Worm (Caenorhabditis elegans) whole organism, L4/young adult: ENCODE results near the gene msp-36.

Experiments
- W03F9.2 ChIP-seq: fragments of 150-350 bp; optimal IDR thresholded peaks from 2 replicates; lab custom pipeline; 2014; ENCODE audit warnings: missing biosample characterization, missing genetic modification characterization
- dao-5 ChIP-seq: sonication (generic microtip); optimal IDR thresholded peaks from 2 replicates; lab custom pipeline; 2016; ENCODE audit warnings: missing genotype, missing genetic modification characterization, moderate library complexity, missing compliant biosample characterization
- him-1 ChIP-seq: sonication (generic microtip); optimal IDR thresholded peaks from 2 replicates; lab custom pipeline; 2016; ENCODE audit warnings: missing genotype, missing genetic modification reagents, missing genetic modification characterization, missing compliant biosample characterization

The msp-36 gene

ce11 chrIV:10111441-10111840 lies 16.2 kb downstream of the msp-36 start, which contains the start of gene spch-1:
Gene spch-1 (minus strand): TSS chrIV:10111541.
- TF ChIP-seq him-1 (no peak), dao-5 (tag; lab: Kevin White, UChicago) (no peak), W03F9.2 (tag; lab: Kevin White, UChicago) (no peak)

DNA sequence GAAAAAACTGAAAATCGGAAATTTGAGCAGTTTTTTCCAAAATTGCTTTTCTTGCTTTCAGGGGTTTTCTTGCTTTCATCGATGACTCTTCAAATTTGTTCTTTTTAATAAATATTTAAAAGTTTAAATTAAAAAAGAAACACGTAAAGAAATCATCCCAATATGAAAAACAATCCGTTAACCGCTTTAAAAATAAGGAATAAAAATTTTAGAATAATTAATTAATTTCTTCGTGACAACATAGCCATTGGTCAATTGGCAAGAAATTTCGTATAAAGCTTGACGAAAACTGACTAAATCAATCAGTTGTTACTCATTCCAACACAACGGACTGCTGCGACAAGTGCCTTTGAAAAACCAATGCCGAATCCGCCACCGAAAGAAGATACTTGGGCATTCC lies 17.3 kb downstream of the msp-36 start, which contains the start of gene nsph-3.2:
nsph-3.2 (plus strand) TSS at position 301 of the 400 bp plus-strand sequence.
- TF ChIP-seq dao-5 (tag; lab: Kevin White, UChicago): no peak
- TF ChIP-seq him-1: no peak
- no peak for TF ChIP-seq W03F9.2 (tag; lab: Kevin White, UChicago)

DNA sequence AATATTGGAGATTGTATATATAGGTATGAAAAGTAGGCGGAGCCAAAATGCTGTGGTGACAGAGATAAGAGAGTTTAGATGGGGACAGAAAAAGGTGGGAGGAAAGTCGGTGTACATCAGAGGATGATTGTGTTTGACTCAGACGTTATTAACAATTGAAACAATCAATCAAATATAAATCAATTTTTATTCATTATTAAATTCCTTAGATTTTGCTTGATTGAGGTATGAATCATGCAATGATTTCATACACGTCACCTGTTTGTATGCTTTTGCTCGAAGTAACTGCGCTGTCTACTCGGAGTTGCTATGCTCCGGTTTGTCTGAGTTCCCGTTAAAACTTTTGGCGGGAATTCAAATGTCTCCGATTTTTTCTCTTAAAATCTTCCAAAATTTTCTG lies 19.9 kb downstream of the msp-36 start, which contains the start of gene C04G2.10:
C04G2.10 (plus strand) TSS at position 301 of the 400 bp plus-strand sequence.
- TF ChIP-seq W03F9.2 (tag; lab: Kevin White, UChicago): no peak

ce11 chrIV:10116765-10117164 lies 21.5 kb downstream of the msp-36 start:
- TF ChIP-seq W03F9.2 (tag; lab: Kevin White, UChicago) (no peak), dao-5 (tag; lab: Kevin White, UChicago) (no peak)

- no peak for TF ChIP-seq dao-5 (tag; lab: Kevin White, UChicago)
Measured at ce11 chrIV:10122205-10122604, 27.0 kb downstream of the msp-36 start, which contains the start of gene irld-21. Gene irld-21 (minus strand): TSS chrIV:10122305.

DNA sequence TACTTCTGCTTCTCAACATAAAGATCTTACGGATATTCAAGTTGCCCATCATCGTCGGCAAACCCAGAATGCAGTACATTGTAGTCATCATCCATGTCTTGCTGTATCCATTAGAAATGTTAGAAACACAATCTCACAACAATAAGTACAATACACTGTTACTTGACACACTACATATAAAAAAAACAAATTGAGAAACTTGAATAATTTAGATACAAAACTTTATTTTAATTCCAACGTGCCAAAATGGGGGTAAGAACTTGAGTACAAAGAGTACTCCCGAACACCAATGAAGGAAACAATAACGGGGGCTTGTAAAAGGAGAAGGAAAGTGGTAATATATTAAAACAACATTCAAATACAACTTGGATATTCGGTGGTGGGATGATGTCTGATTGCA lies 31.3 kb downstream of the msp-36 start, which contains the start of gene ctf-18:
ctf-18 (minus strand) TSS at position 101 of the 400 bp plus-strand sequence.
- TF ChIP-seq him-1: no peak
- TF ChIP-seq dao-5 (tag; lab: Kevin White, UChicago): no peak
- no peak for TF ChIP-seq W03F9.2 (tag; lab: Kevin White, UChicago)

DNA sequence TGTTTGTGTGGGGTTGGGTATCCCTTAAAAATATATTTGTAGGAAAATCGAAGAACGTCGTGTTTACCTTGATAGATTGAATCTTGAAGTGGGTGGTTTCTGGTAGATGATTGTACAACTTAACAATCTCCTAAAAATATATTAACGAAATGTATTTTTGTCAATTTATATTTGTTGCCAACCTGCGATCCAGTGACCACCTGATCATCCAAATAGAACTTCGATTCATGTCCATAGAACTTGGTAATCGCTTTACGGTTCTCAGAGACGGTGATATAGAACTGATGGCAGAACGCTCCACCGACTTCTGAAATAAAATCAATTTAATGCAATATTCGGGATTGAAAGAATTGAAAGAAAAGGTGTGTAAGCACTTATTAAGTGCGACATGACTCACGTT lies 33.2 kb downstream of the msp-36 start:
- TF ChIP-seq W03F9.2 (tag; lab: Kevin White, UChicago) (no peak), him-1 (no peak), dao-5 (tag; lab: Kevin White, UChicago) (no peak)

- TF ChIP-seq him-1: no peak
- TF ChIP-seq dao-5 (tag; lab: Kevin White, UChicago): no peak
- TF ChIP-seq W03F9.2 (tag; lab: Kevin White, UChicago): peak; percentile 81
Measured at ce11 chrIV:10128906-10129386, 33.7 kb downstream of the msp-36 start, which contains the start of the genes gtbp-1 and K08F4.3. Gene gtbp-1 (minus strand): TSS chrIV:10128956. Gene K08F4.3 (plus strand): TSS chrIV:10129257.

- no peak for TF ChIP-seq dao-5 (tag; lab: Kevin White, UChicago)
Measured at ce11 chrIV:10129957-10130356, 34.7 kb downstream of the msp-36 start, which contains the start of gene glt-3. Gene glt-3 (plus strand): TSS chrIV:10130257.

DNA sequence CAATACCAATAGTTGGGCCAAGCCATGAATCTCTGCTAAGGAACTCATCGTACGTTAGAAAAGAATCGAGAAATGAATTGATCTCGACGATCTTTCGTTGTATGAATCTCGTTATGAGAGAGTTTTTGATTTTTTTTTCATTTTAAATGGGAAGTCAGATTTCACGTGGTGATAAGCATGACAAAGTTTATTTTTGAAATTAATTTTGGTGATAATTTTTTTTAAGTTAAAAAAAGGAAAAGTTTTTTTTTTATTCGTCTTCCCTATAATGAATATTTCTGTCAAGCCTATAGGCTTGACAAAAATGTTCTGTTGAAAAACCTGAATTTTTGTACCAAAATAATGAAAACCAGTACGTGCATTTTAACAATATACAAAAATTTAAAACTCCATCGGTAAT lies 40.6 kb downstream of the msp-36 start, which contains the start of gene K08F4.5:
K08F4.5 (minus strand) TSS at position 101 of the 400 bp plus-strand sequence.
- TF ChIP-seq him-1 (no peak), dao-5 (tag; lab: Kevin White, UChicago) (no peak), W03F9.2 (tag; lab: Kevin White, UChicago) (no peak)

ce11 chrIV:10137804-10138203 lies 42.6 kb downstream of the msp-36 start, which contains the start of gene K08F4.12:
Gene K08F4.12 (plus strand): TSS chrIV:10138104.
- TF ChIP-seq W03F9.2 (tag; lab: Kevin White, UChicago): no peak
- no peak for TF ChIP-seq dao-5 (tag; lab: Kevin White, UChicago)
- no peak for TF ChIP-seq him-1

- TF ChIP-seq W03F9.2 (tag; lab: Kevin White, UChicago): no peak
- no peak for TF ChIP-seq him-1
- no peak for TF ChIP-seq dao-5 (tag; lab: Kevin White, UChicago)
Measured at ce11 chrIV:10140143-10140542, 44.9 kb downstream of the msp-36 start, which contains the start of gene gst-3. Gene gst-3 (minus strand): TSS chrIV:10140243.

ce11 chrIV:10141930-10142505 lies 46.8 kb downstream of the msp-36 start, which contains the start of the genes gst-2, gst-4 and dhs-12:
Gene gst-2 (minus strand): TSS chrIV:10142061.
Gene gst-4 (plus strand): TSS chrIV:10142225.
Gene dhs-12 (plus strand): TSS chrIV:10142455.
- TF ChIP-seq dao-5 (tag; lab: Kevin White, UChicago): no peak
- TF ChIP-seq W03F9.2 (tag; lab: Kevin White, UChicago): no peak

- TF ChIP-seq him-1: no peak
- TF ChIP-seq dao-5 (tag; lab: Kevin White, UChicago): no peak
- TF ChIP-seq W03F9.2 (tag; lab: Kevin White, UChicago): no peak
Measured at ce11 chrIV:10143640-10144039, 48.4 kb downstream of the msp-36 start, which contains the start of gene msp-38. Gene msp-38 (minus strand): TSS chrIV:10143740.
